Fruit fly (Drosophila melanogaster): Measurements from ENCODE around the gene Prosbeta3.
A peak's percentile ranks its signal among the peaks of the same experiment; 100 is the strongest.

Prosbeta3 gene

DNA sequence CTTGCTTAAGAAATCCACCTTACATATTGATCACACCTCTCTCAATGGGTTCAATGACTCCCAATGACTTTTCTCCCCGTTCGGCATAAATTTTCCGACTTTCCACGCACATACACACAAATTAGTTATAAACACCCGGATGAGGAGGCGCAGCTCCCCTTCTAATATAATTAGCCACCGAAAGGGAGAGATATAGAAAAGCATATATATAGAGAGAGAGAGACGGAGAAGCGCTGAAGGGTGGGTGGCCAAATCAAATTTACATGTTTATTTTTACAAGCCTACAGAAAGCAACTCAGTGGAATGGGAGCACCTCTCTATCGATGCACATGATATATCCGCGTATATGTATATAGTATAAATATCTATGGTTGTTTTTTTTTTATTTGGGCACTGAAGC lies 22.7 kb upstream of the Prosbeta3 start:
- TF ChIP-seq CG11617 (GFP tag; optimal IDR thresholded peaks at IDR 0.05) (no peak), Mnt (GFP tag; optimal IDR thresholded peaks at IDR 0.05) (no peak), kay (GFP tag; ENCODE audit: borderline replicate concordance) (no peak), ovo (GFP tag; optimal IDR thresholded peaks at IDR 0.05) (no peak), bab1 (GFP tag; optimal IDR thresholded peaks at IDR 0.05) (no peak), CG7101 (tag; optimal IDR thresholded peaks at IDR 0.05) (no peak), Crg-1 (GFP tag; optimal IDR thresholded peaks at IDR 0.05) (no peak), CG14711 (tag; optimal IDR thresholded peaks at IDR 0.05) (no peak)

dm6 chr3R:9027082-9027481 lies 21.1 kb upstream of the Prosbeta3 start:
- TF ChIP-seq CG11617 (GFP tag; optimal IDR thresholded peaks at IDR 0.05) (no peak), Crg-1 (GFP tag; optimal IDR thresholded peaks at IDR 0.05) (no peak), Clk (GFP tag; optimal IDR thresholded peaks at IDR 0.05) (no peak), CG14711 (tag; optimal IDR thresholded peaks at IDR 0.05) (no peak), tj (GFP tag; optimal IDR thresholded peaks at IDR 0.05) (no peak), kay (GFP tag; ENCODE audit: borderline replicate concordance) (no peak), Mnt (GFP tag; optimal IDR thresholded peaks at IDR 0.05) (no peak), pad (GFP tag; optimal IDR thresholded peaks at IDR 0.05) (no peak), CG5204 (GFP tag; optimal IDR thresholded peaks at IDR 0.05) (no peak), CG33017 (tag; optimal IDR thresholded peaks at IDR 0.05) (no peak), CG1620 (GFP tag; optimal IDR thresholded peaks at IDR 0.05) (no peak)

DNA sequence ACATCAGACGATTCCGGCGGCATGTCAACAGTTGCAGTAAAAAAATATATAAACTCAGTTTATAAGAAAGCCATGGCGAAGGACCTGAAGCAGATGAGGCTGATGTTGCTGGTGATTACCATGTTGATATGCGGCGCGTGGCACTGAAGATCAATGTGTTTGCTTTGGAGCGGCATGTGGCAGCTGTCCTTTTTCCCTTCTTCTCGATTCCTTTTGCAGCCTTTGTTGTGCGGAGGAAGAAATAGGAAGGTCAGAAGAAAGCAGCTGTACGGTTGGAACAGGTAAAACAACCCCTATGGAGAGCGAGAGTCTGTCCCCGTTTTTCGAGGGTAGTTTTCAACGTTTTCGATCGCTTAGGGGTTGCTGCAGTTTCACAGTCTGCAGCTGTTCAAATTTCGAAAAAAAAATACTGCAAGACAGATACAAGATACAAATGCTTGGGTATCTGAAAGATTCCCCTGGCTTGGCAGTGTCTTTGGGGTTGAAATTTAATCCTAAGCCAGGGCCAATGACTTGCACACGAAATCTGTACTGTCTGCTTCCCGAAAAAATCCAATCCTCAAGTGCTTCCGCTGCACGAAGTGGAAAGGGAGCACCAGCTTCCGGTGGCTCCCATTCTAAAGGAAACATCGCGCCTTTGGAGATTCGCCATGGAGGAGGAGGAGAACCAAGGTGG lies 18.9 kb upstream of the Prosbeta3 start:
- no peak for TF ChIP-seq CG5204 (GFP tag; optimal IDR thresholded peaks at IDR 0.05)
- no peak for TF ChIP-seq CG1620 (GFP tag; optimal IDR thresholded peaks at IDR 0.05)
- TF ChIP-seq Hr96 (GFP tag; optimal IDR thresholded peaks at IDR 0.05): no peak
- TF ChIP-seq CG11617 (GFP tag; optimal IDR thresholded peaks at IDR 0.05): no peak
- no peak for TF ChIP-seq ovo (GFP tag; optimal IDR thresholded peaks at IDR 0.05)
- no peak for TF ChIP-seq CG33017 (tag; optimal IDR thresholded peaks at IDR 0.05)
- no peak for TF ChIP-seq toe (GFP tag; optimal IDR thresholded peaks at IDR 0.05)
- no peak for TF ChIP-seq CG7101 (tag; optimal IDR thresholded peaks at IDR 0.05)
- TF ChIP-seq Crg-1 (GFP tag; optimal IDR thresholded peaks at IDR 0.05): no peak
- no peak for TF ChIP-seq bab1 (GFP tag; optimal IDR thresholded peaks at IDR 0.05)
- no peak for TF ChIP-seq cnc (optimal IDR thresholded peaks at IDR 0.05)
- no peak for TF ChIP-seq CG14711 (tag; optimal IDR thresholded peaks at IDR 0.05)
- TF ChIP-seq kay (GFP tag; ENCODE audit: borderline replicate concordance): no peak
- TF ChIP-seq Clk (GFP tag; optimal IDR thresholded peaks at IDR 0.05): no peak
- TF ChIP-seq CG12768 (GFP tag; optimal IDR thresholded peaks at IDR 0.05): no peak
- TF ChIP-seq cic (GFP tag; optimal IDR thresholded peaks at IDR 0.05): no peak
- no peak for TF ChIP-seq Mnt (GFP tag; optimal IDR thresholded peaks at IDR 0.05)
- TF ChIP-seq pad (GFP tag; optimal IDR thresholded peaks at IDR 0.05): no peak
- no peak for TF ChIP-seq CG7045 (GFP tag; optimal IDR thresholded peaks at IDR 0.05)
- no peak for TF ChIP-seq tj (GFP tag; optimal IDR thresholded peaks at IDR 0.05)

DNA sequence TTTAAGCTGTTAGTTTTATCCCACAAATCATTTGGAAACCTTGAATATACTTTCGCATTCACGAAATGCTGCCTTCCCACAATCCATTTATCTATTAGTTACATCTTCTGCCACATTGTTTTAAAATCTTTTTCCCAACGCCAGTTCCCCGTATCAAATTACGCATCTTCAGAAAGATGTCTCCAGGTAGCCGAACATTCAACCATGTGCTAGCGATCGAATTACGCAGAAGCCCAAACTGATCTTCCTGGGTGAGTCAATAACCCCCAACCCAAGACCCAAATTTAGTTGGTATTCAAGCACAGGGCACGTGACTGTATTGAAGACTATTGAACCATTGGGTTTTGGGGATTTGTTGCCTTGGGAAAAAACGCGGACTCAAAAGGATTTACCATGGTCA lies 17.9 kb upstream of the Prosbeta3 start:
- TF ChIP-seq CG7101 (tag; optimal IDR thresholded peaks at IDR 0.05): no peak
- no peak for TF ChIP-seq tj (GFP tag; optimal IDR thresholded peaks at IDR 0.05)
- no peak for TF ChIP-seq kay (GFP tag; ENCODE audit: borderline replicate concordance)
- no peak for TF ChIP-seq cic (GFP tag; optimal IDR thresholded peaks at IDR 0.05)
- no peak for TF ChIP-seq pad (GFP tag; optimal IDR thresholded peaks at IDR 0.05)
- TF ChIP-seq CG7045 (GFP tag; optimal IDR thresholded peaks at IDR 0.05): no peak

- peak; percentile 53 for TF ChIP-seq Mnt (GFP tag; optimal IDR thresholded peaks at IDR 0.05)
- TF ChIP-seq Crg-1 (GFP tag; optimal IDR thresholded peaks at IDR 0.05): peak; percentile 14
- TF ChIP-seq cic (GFP tag; optimal IDR thresholded peaks at IDR 0.05): peak; percentile 44
- no peak for TF ChIP-seq ovo (GFP tag; optimal IDR thresholded peaks at IDR 0.05)
- TF ChIP-seq pad (GFP tag; optimal IDR thresholded peaks at IDR 0.05): peak; percentile 16
- no peak for TF ChIP-seq kay (GFP tag; ENCODE audit: borderline replicate concordance)
- TF ChIP-seq bab1 (GFP tag; optimal IDR thresholded peaks at IDR 0.05): peak; percentile 65
- TF ChIP-seq CG11617 (GFP tag; optimal IDR thresholded peaks at IDR 0.05): peak; percentile 17
- TF ChIP-seq CG5204 (GFP tag; optimal IDR thresholded peaks at IDR 0.05): no peak
- no peak for TF ChIP-seq Clk (GFP tag; optimal IDR thresholded peaks at IDR 0.05)
- TF ChIP-seq CG7101 (tag; optimal IDR thresholded peaks at IDR 0.05): peak; percentile 2
- no peak for TF ChIP-seq CG14711 (tag; optimal IDR thresholded peaks at IDR 0.05)
- TF ChIP-seq tj (GFP tag; optimal IDR thresholded peaks at IDR 0.05): peak; percentile 69
These were observed 13.7 kb upstream of the Prosbeta3 start, which contains the start of gene tgo for dm6 chr3R:9019689-9020138. Gene tgo (minus strand): TSS chr3R:9020022.

DNA sequence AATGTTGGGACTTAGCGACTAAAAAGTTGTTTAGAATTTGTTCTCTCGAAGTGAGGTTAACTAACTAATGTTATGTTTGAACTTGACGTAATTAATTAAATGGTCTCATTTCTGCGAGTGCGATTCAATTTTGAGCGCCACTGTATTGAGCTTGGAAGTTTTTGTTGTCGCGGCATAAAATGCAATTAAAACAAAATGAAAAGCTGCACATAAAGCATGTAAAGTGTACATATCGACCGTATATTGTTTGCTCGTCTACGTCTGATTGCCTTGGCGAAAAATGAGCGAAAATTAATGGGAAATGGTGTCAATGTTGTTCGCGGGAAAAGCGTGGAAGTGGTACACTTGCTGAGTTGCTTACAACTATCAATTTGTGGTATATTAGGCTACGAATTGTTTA lies 10.8 kb upstream of the Prosbeta3 start:
- TF ChIP-seq CG1620 (GFP tag; optimal IDR thresholded peaks at IDR 0.05) (no peak), tj (GFP tag; optimal IDR thresholded peaks at IDR 0.05) (peak; percentile 95), CG12768 (GFP tag; optimal IDR thresholded peaks at IDR 0.05) (no peak), CG5204 (GFP tag; optimal IDR thresholded peaks at IDR 0.05) (no peak), CG7045 (GFP tag; optimal IDR thresholded peaks at IDR 0.05) (no peak), Mnt (GFP tag; optimal IDR thresholded peaks at IDR 0.05) (no peak), ovo (GFP tag; optimal IDR thresholded peaks at IDR 0.05) (no peak), CG11617 (GFP tag; optimal IDR thresholded peaks at IDR 0.05) (no peak), bab1 (GFP tag; optimal IDR thresholded peaks at IDR 0.05) (peak; percentile 17), pad (GFP tag; optimal IDR thresholded peaks at IDR 0.05) (no peak), kay (GFP tag; ENCODE audit: borderline replicate concordance) (no peak), Crg-1 (GFP tag; optimal IDR thresholded peaks at IDR 0.05) (no peak), CG14711 (tag; optimal IDR thresholded peaks at IDR 0.05) (no peak)

All from whole organism, adult.